Fruit fly (Drosophila melanogaster): ENCODE results near the gene Ugt36E1.

dm6 chr2L:18805247-18805636, 21.3 kb upstream of the Ugt36E1 start, which contains the start of gene CG43814:
- no peak for TF ChIP-seq N (GFP tag; optimal IDR thresholded peaks at IDR 0.05)
- TF ChIP-seq sv (GFP tag; optimal IDR thresholded peaks at IDR 0.05) = no peak
- no peak for TF ChIP-seq Dif (GFP tag; optimal IDR thresholded peaks at IDR 0.05; ENCODE audit: partially characterized antibody)
- no peak for TF ChIP-seq ey (GFP tag; optimal IDR thresholded peaks at IDR 0.05)
- TF ChIP-seq tai (GFP tag; optimal IDR thresholded peaks at IDR 0.05) = no peak
- no peak for TF ChIP-seq Dfd (GFP tag; optimal IDR thresholded peaks at IDR 0.05)
- no peak for TF ChIP-seq jim (GFP tag; optimal IDR thresholded peaks at IDR 0.05)
- no peak for TF ChIP-seq Hr78 (GFP tag; optimal IDR thresholded peaks at IDR 0.05)
- TF ChIP-seq OdsH (GFP tag; optimal IDR thresholded peaks at IDR 0.05) = no peak
- TF ChIP-seq lola (GFP tag; optimal IDR thresholded peaks at IDR 0.05) = no peak
- TF ChIP-seq Rel (GFP tag; optimal IDR thresholded peaks at IDR 0.05) = no peak
- TF ChIP-seq Rel (tag; optimal IDR thresholded peaks at IDR 0.05) = no peak
- no peak for TF ChIP-seq pan (optimal IDR thresholded peaks at IDR 0.05)
- TF ChIP-seq Hr83 (GFP tag; optimal IDR thresholded peaks at IDR 0.05; ENCODE audit: poor library complexity, severe bottlenecking) = no peak

Measured in whole organism, wandering third instar larva.